Worm (Caenorhabditis elegans) whole organism, mixed stage, embryonic: ENCODE results near the gene F45G2.9.

Experiments
- M03D4.4 ChIP-seq: sonication (generic microtip); optimal IDR thresholded peaks from 2 replicates; lab custom pipeline; 2017; ENCODE audit warnings: mild to moderate bottlenecking, missing genetic modification characterization, missing compliant biosample characterization
- bed-3 ChIP-seq: fragments of 200-800 bp; sonication (Bioruptor generic); optimal IDR thresholded peaks from 3 replicates; lab custom pipeline; 2018; ENCODE audit warnings: mild to moderate bottlenecking, missing genetic modification characterization, moderate library complexity, missing compliant biosample characterization
- blmp-1 ChIP-seq: fragments of 150-350 bp; optimal IDR thresholded peaks from 2 replicates; lab custom pipeline; 2014; ENCODE audit warnings: missing biosample characterization, missing genetic modification characterization
- ceh-39 ChIP-seq: fragments of 150-350 bp; optimal IDR thresholded peaks from 2 replicates; lab custom pipeline; 2014; ENCODE audit warnings: missing biosample characterization, missing genetic modification characterization
- ceh-43 ChIP-seq: fragments of 200-800 bp; sonication (Bioruptor generic); optimal IDR thresholded peaks from 2 replicates; lab custom pipeline; 2018; ENCODE audit warnings: mild to moderate bottlenecking, missing genetic modification characterization, moderate library complexity, missing compliant biosample characterization
- ceh-83 ChIP-seq: fragments of 200-800 bp; sonication (Bioruptor generic); optimal IDR thresholded peaks from 2 replicates; lab custom pipeline; 2018; ENCODE audit warnings: mild to moderate bottlenecking, missing genetic modification characterization, missing compliant biosample characterization
- ces-1 ChIP-seq: fragments of 150-350 bp; optimal IDR thresholded peaks from 2 replicates; lab custom pipeline; 2014; ENCODE audit warnings: missing biosample characterization, missing genetic modification reagents, missing genetic modification characterization
- cnd-1 ChIP-seq: fragments of 200-800 bp; sonication (Bioruptor generic); optimal IDR thresholded peaks from 2 replicates; lab custom pipeline; 2018; ENCODE audit warnings: mild to moderate bottlenecking, missing genetic modification characterization, missing compliant biosample characterization
- drap-1 ChIP-seq: fragments of 200-800 bp; sonication (Bioruptor generic); optimal IDR thresholded peaks from 3 replicates; lab custom pipeline; 2018; ENCODE audit warnings: mild to moderate bottlenecking, missing genetic modification characterization, missing compliant biosample characterization
- elt-1 ChIP-seq: sonication (generic microtip); optimal IDR thresholded peaks from 2 replicates; lab custom pipeline; 2017; ENCODE audit warnings: missing genetic modification characterization, mild to moderate bottlenecking, missing compliant biosample characterization, antibody characterized with exemption, moderate library complexity, borderline replicate concordance; ENCODE audit not compliant: insufficient read depth
- elt-3 ChIP-seq: fragments of 150-350 bp; optimal IDR thresholded peaks from 2 replicates; lab custom pipeline; 2014; ENCODE audit warnings: missing biosample characterization, missing genetic modification characterization
- flh-1 ChIP-seq: fragments of 200-800 bp; sonication (Bioruptor generic); optimal IDR thresholded peaks from 2 replicates; lab custom pipeline; 2018; ENCODE audit warnings: mild to moderate bottlenecking, missing genetic modification characterization, moderate library complexity, missing compliant biosample characterization
- ham-2 ChIP-seq: fragments of 200-800 bp; sonication (Bioruptor generic); optimal IDR thresholded peaks from 2 replicates; lab custom pipeline; 2018; ENCODE audit warnings: mild to moderate bottlenecking, missing genetic modification characterization, missing compliant biosample characterization
- hlh-1 ChIP-seq: fragments of 150-350 bp; optimal IDR thresholded peaks from 2 replicates; lab custom pipeline; 2014; ENCODE audit warnings: missing biosample characterization, missing genetic modification reagents, missing genetic modification characterization
- lin-13 ChIP-seq: fragments of 150-350 bp; optimal IDR thresholded peaks from 2 replicates; lab custom pipeline; 2014; ENCODE audit warnings: missing biosample characterization, missing genetic modification characterization
- lin-32 ChIP-seq: fragments of 200-800 bp; sonication (Bioruptor generic); optimal IDR thresholded peaks from 2 replicates; lab custom pipeline; 2018; ENCODE audit warnings: mild to moderate bottlenecking, missing genetic modification characterization, missing compliant biosample characterization
- lsy-2 ChIP-seq: fragments of 150-350 bp; optimal IDR thresholded peaks from 2 replicates; lab custom pipeline; 2014; ENCODE audit warnings: missing biosample characterization, missing genetic modification characterization
- mab-5 ChIP-seq: fragments of 150-350 bp; optimal IDR thresholded peaks from 2 replicates; lab custom pipeline; 2014; ENCODE audit warnings: missing biosample characterization, missing genetic modification characterization
- mep-1 ChIP-seq: fragments of 150-350 bp; optimal IDR thresholded peaks from 2 replicates; lab custom pipeline; 2017; ENCODE audit warnings: missing biosample characterization, missing genetic modification reagents, missing genetic modification characterization, inconsistent platforms
- mls-2 ChIP-seq: sonication (generic microtip); optimal IDR thresholded peaks from 2 replicates; lab custom pipeline; 2016; ENCODE audit warnings: mild to moderate bottlenecking, missing genetic modification characterization, moderate library complexity, missing compliant biosample characterization
- nhr-12 ChIP-seq: fragments of 150-350 bp; optimal IDR thresholded peaks from 2 replicates; lab custom pipeline; 2014; ENCODE audit warnings: missing biosample characterization, missing genetic modification characterization
- nhr-2 ChIP-seq: fragments of 150-350 bp; optimal IDR thresholded peaks from 2 replicates; lab custom pipeline; 2014; ENCODE audit warnings: missing biosample characterization, missing genetic modification characterization
- nhr-237 ChIP-seq: fragments of 150-350 bp; optimal IDR thresholded peaks from 2 replicates; lab custom pipeline; 2014; ENCODE audit warnings: missing biosample characterization, missing genetic modification characterization
- nhr-28 ChIP-seq: fragments of 150-350 bp; optimal IDR thresholded peaks from 2 replicates; lab custom pipeline; 2014; ENCODE audit warnings: missing biosample characterization, missing genetic modification characterization
- nhr-76 ChIP-seq: sonication (generic microtip); optimal IDR thresholded peaks from 2 replicates; lab custom pipeline; 2017; ENCODE audit warnings: missing biosample characterization, missing genetic modification characterization
- pha-4 ChIP-seq: fragments of 150-350 bp; optimal IDR thresholded peaks from 2 replicates; lab custom pipeline; 2018; ENCODE audit warnings: missing biosample characterization, missing genetic modification reagents, missing genetic modification characterization
- sem-2 ChIP-seq: fragments of 200-800 bp; sonication (Bioruptor generic); optimal IDR thresholded peaks from 2 replicates; lab custom pipeline; 2018; ENCODE audit warnings: mild to moderate bottlenecking, missing genetic modification characterization, missing compliant biosample characterization
- snpc-4 ChIP-seq: fragments of 150-350 bp; optimal IDR thresholded peaks from 2 replicates; lab custom pipeline; 2014; ENCODE audit warnings: missing biosample characterization, missing genetic modification characterization
- sptf-1 ChIP-seq: sonication (generic microtip); optimal IDR thresholded peaks from 2 replicates; lab custom pipeline; 2017; ENCODE audit warnings: mild to moderate bottlenecking, missing genetic modification characterization, moderate library complexity, missing compliant biosample characterization
- tbx-8 ChIP-seq: fragments of 200-800 bp; sonication (Bioruptor generic); optimal IDR thresholded peaks from 2 replicates; lab custom pipeline; 2018; ENCODE audit warnings: mild to moderate bottlenecking, missing genetic modification characterization, moderate library complexity, missing compliant biosample characterization
- unc-120 ChIP-seq: sonication (generic microtip); optimal IDR thresholded peaks from 2 replicates; lab custom pipeline; 2017; ENCODE audit warnings: missing genetic modification characterization, missing compliant biosample characterization; ENCODE audit not compliant: poor library complexity, severe bottlenecking
- unc-39 ChIP-seq: fragments of 150-350 bp; optimal IDR thresholded peaks from 2 replicates; lab custom pipeline; 2014; ENCODE audit warnings: missing biosample characterization, missing genetic modification characterization
- unc-62 ChIP-seq: fragments of 150-350 bp; optimal IDR thresholded peaks from 2 replicates; lab custom pipeline; 2014; ENCODE audit warnings: missing biosample characterization, missing genetic modification reagents, missing genetic modification characterization
- zip-8 ChIP-seq: fragments of 150-350 bp; optimal IDR thresholded peaks from 2 replicates; lab custom pipeline; 2014; ENCODE audit warnings: missing biosample characterization, missing genetic modification characterization
- ztf-11 ChIP-seq: fragments of 150-350 bp; optimal IDR thresholded peaks from 2 replicates; lab custom pipeline; 2014; ENCODE audit warnings: missing biosample characterization, missing genetic modification characterization

Gene F45G2.9

ce11 chrIII:13464493-13465362, 28.0 kb upstream of the F45G2.9 start, which contains the start of gene kel-3:
TSS of gene kel-3 (plus strand) at chrIII:13464820.
- TF ChIP-seq lsy-2 = peak; percentile 8
- TF ChIP-seq ces-1 (GFP tag; lab: Kevin White, UChicago) = no peak
- peak; percentile 54 for TF ChIP-seq unc-62 (GFP tag; lab: Kevin White, UChicago)
- peak; percentile 45 for TF ChIP-seq hlh-1 (tag; lab: Kevin White, UChicago)
- no peak for TF ChIP-seq mab-5
- no peak for TF ChIP-seq pha-4 (tag; lab: Kevin White, UChicago)
- peak; percentile 1 for TF ChIP-seq sptf-1 (tag; lab: Kevin White, UChicago)
- no peak for TF ChIP-seq unc-120 (tag; lab: Kevin White, UChicago)
- no peak for TF ChIP-seq mep-1 (tag; lab: Kevin White, UChicago)

- peak; percentile 90 for TF ChIP-seq lin-13
- TF ChIP-seq M03D4.4 (tag; lab: Kevin White, UChicago) = peak; percentile 50
- no peak for TF ChIP-seq nhr-12 (tag; lab: Kevin White, UChicago)
- no peak for TF ChIP-seq blmp-1 (tag; lab: Kevin White, UChicago)
- peak; percentile 74 for TF ChIP-seq mls-2
- TF ChIP-seq tbx-8 (GFP tag; lab: Kevin White, UChicago) = no peak
- no peak for TF ChIP-seq flh-1 (GFP tag; lab: Kevin White, UChicago)
- TF ChIP-seq drap-1 (GFP tag; lab: Kevin White, UChicago) = peak; percentile 56
- TF ChIP-seq lsy-2 = peak; percentile 99
- TF ChIP-seq hlh-1 (tag; lab: Kevin White, UChicago) = peak; percentile 49
- TF ChIP-seq elt-1 (tag; lab: Kevin White, UChicago) = no peak
- TF ChIP-seq ceh-43 (GFP tag; lab: Kevin White, UChicago) = peak; percentile 37
- TF ChIP-seq mab-5 = no peak
- TF ChIP-seq snpc-4 (tag; lab: Kevin White, UChicago) = no peak
- no peak for TF ChIP-seq ztf-11 (tag; lab: Kevin White, UChicago)
- peak; percentile 21 for TF ChIP-seq cnd-1
- TF ChIP-seq unc-120 (tag; lab: Kevin White, UChicago) = peak; percentile 86
- TF ChIP-seq mep-1 (tag; lab: Kevin White, UChicago) = peak; percentile 83
- TF ChIP-seq nhr-76 (tag; lab: Kevin White, UChicago) = no peak
- TF ChIP-seq nhr-28 = no peak
- no peak for TF ChIP-seq unc-39
- TF ChIP-seq unc-62 (GFP tag; lab: Kevin White, UChicago) = no peak
- TF ChIP-seq ceh-83 = peak; percentile 65
- peak; percentile 6 for TF ChIP-seq ham-2
- TF ChIP-seq zip-8 = no peak
- peak; percentile 38 for TF ChIP-seq nhr-2
- TF ChIP-seq elt-3 (tag; lab: Kevin White, UChicago) = no peak
- TF ChIP-seq nhr-237 (tag; lab: Kevin White, UChicago) = peak; percentile 94
- peak; percentile 18 for TF ChIP-seq bed-3 (GFP tag; lab: Kevin White, UChicago)
- peak; percentile 91 for TF ChIP-seq pha-4 (tag; lab: Kevin White, UChicago)
- TF ChIP-seq sptf-1 (tag; lab: Kevin White, UChicago) = peak; percentile 82
- no peak for TF ChIP-seq sem-2
- peak; percentile 16 for TF ChIP-seq lin-32 (GFP tag; lab: Kevin White, UChicago)
- TF ChIP-seq ces-1 (GFP tag; lab: Kevin White, UChicago) = peak; percentile 42
- peak; percentile 54 for TF ChIP-seq ceh-39 (tag; lab: Kevin White, UChicago)
Measured at ce11 chrIII:13462965-13463783, 26.4 kb upstream of the F45G2.9 start, which contains the start of gene ant-1.1. TSS of gene ant-1.1 (plus strand) at chrIII:13463163.
